Fruit fly (Drosophila melanogaster): ENCODE measurements around the gene Cpsf5.
A peak's percentile ranks its signal among the peaks of the same experiment; 100 is the strongest.

Cpsf5 gene

DNA sequence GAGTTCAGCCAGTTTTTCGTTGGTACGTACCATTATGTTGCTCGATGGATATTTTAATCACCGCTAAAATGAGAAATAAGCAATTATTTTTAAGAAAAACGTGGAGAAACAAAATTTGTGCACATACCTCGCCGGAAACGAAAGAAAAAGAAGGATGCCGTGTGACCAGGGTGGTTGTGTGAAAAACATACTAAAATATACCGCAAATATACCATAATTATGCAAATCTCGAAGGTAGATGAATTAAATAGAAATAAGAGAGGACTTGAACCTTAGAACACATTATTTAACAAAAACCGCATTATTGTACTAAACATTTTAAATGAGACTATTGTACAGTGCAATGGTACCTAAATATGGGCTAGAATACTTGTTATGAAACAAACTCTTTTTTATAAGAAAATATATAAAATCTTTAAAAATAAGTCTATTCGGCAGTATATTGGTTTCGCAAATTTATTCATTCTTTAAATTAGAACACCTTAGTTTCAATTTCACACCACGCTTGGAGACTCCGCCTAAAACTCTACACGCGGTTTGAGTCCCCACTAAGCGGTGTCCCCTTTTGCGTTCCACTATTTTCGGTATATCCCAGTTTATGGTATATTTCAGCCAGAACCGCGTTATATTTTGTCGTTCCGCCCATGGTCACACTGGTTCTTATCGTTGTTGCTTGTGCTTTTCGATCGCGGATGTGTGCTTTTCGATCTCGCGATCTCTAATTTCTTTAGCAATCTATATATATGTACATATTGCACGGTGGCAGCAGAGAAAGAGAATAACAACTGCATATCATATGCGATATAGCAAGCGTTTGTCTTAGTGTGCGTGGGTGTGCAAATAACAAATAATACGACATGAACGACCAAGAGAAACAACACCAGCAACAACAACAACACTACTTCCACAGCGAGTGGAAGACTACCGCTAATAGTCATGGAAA lies 19.1 kb downstream of the Cpsf5 start, which contains the start of the genes RpS17 and MTF-1 (continued):
- TF ChIP-seq CG34406 (GFP tag; optimal IDR thresholded peaks at IDR 0.05) (peak; percentile 54), svp (GFP tag) (peak; percentile 77), Met (GFP tag; optimal IDR thresholded peaks at IDR 0.05) (peak; percentile 67), esn (GFP tag; optimal IDR thresholded peaks at IDR 0.05) (peak; percentile 72), lz (GFP tag; optimal IDR thresholded peaks at IDR 0.05) (peak; percentile 65), pdm3 (GFP tag; optimal IDR thresholded peaks at IDR 0.05) (peak; percentile 40), cyc (GFP tag; optimal IDR thresholded peaks at IDR 0.05) (peak; percentile 40), CG15336 (GFP tag; IDR thresholded peaks at IDR 0.05) (0 out of 2 replicates have a peak, but pooled peaks have one; percentile 26), CG1621 (tag; optimal IDR thresholded peaks at IDR 0.05) (peak; percentile 53), CG11762 (GFP tag; optimal IDR thresholded peaks at IDR 0.05; ENCODE audit: insufficient read depth) (no peak), CG11294 (GFP tag; IDR thresholded peaks at IDR 0.05) (no peak), topi (GFP tag; optimal IDR thresholded peaks at IDR 0.05) (peak; percentile 54), OdsH (GFP tag; optimal IDR thresholded peaks at IDR 0.05) (peak; percentile 34), CG8319 (GFP tag; optimal IDR thresholded peaks at IDR 0.05) (no peak), CG3919 (GFP tag; optimal IDR thresholded peaks at IDR 0.05) (peak; percentile 63), net (GFP tag; optimal IDR thresholded peaks at IDR 0.05) (peak; percentile 47), Sox14 (GFP tag; optimal IDR thresholded peaks at IDR 0.05) (peak; percentile 24)

DNA sequence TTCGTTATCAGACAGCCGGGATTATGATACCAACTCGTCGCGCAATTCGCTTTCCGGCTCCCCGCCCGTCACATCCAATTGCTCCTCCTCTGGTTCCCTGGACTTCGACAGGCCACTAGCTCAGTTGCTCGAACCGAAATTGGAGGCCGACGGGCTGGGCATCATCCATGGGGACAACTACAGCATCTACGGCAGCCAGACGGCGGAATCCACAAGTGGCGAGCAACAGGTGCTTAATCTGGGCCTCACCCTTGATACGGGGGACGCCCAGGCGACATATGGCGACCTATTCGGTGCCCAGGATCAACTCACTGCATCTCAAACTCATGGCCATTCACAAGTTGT lies 19.7 kb downstream of the Cpsf5 start:
- TF ChIP-seq CG6808 (GFP tag; optimal IDR thresholded peaks at IDR 0.05) (no peak), svp (GFP tag) (peak; percentile 57)

DNA sequence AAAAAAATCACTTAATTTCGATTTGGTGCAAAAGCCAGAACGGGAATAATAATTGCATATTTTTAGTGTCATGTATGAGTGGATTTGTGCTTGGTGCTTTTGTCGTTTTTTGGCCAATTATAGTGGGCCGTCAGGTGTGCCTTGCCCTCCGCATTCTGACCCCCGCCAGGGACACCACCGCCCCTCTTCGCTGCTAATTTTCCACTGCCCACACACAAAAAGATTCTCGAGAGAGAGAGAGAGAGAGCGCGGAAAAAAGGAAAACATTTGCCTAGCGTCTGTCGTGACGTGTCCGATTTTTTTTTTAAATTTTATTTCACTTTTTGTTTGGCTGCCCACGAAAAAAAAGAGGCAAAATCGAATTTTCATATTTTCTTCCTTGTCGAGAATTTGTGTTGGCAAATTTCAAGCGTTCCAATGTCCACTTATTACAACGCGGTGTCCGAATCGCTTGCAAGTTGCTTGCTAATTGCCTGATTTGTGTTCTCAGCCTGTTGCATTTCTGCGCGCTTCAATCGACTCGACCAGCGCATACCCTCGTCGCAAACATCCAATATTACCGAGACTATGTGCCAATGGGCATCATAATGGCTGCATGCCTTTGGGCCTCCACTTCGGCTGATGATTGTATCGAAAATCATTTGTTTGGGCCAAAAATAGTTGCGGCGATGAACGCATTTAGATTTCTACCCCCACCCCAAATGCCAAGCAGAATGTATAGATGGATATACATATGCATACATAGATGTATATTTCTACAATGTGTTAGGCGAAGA lies 21.2 kb downstream of the Cpsf5 start:
- TF ChIP-seq fd59A (GFP tag; optimal IDR thresholded peaks at IDR 0.05) (no peak), CG15336 (GFP tag; IDR thresholded peaks at IDR 0.05) (peak; percentile 20; the same call in 1 of the 2 replicates), CG16779 (tag; optimal IDR thresholded peaks at IDR 0.05) (no peak), CG6792 (GFP tag; optimal IDR thresholded peaks at IDR 0.05) (no peak), CG6854 (GFP tag; optimal IDR thresholded peaks at IDR 0.05) (no peak), cyc (GFP tag; optimal IDR thresholded peaks at IDR 0.05) (no peak), CG9139 (GFP tag; optimal IDR thresholded peaks at IDR 0.05) (no peak)

DNA sequence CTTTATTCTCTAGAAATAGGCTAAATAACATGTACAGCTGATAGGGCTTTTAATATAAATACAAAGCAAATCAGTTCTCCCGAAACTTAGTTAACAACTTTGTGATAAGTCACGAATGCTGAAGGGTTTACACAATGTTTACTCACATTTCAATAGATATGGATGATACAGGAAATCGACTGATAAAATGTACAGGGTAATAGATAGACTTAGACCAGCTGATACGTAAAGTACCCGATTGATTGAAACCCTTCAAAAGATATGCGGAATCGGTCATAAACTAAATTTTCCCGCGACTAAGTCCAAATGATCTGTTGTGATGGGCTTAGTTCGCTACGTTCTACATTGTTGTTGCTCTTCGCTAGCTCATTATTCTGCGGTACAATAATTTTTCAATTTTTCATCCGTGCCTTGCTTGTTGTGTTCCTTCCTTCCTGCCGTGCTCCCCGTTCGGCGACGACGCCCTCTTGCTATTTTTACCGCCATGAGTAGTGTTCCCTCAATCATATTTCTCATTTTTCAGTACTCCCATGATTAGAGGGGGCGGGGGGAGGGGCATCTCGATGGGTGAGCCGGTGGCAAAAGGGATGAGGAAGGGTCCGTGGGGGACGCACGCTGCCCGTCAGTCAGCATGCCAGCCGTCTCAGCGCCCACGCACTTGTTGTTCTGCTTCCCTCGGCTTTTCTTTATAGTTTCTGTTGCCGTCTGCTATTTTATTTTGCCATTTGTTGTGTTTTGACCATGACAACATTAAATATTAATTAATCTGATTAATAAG lies 22.2 kb downstream of the Cpsf5 start:
- TF ChIP-seq dsx (GFP tag; optimal IDR thresholded peaks at IDR 0.05; ENCODE audit: poor library complexity, severe bottlenecking) = peak; percentile 72
- TF ChIP-seq CG11902 (GFP tag; optimal IDR thresholded peaks at IDR 0.05) = no peak
- TF ChIP-seq salr (GFP tag; optimal IDR thresholded peaks at IDR 0.05) = no peak
- TF ChIP-seq Ets96B (tag; optimal IDR thresholded peaks at IDR 0.05) = no peak
- no peak for TF ChIP-seq Smox (GFP tag; optimal IDR thresholded peaks at IDR 0.05)
- TF ChIP-seq Sox102F (GFP tag; optimal IDR thresholded peaks at IDR 0.05) = no peak
- TF ChIP-seq CG10669 (GFP tag; optimal IDR thresholded peaks at IDR 0.05) = no peak
